Worm (Caenorhabditis elegans) whole organism, L2 larva: ENCODE measurements around the gene misc-1.

Experiments used
- aly-2 ChIP-seq: fragments of 150-350 bp; optimal IDR thresholded peaks from 2 replicates; lab custom pipeline; 2014; ENCODE audit warnings: missing biosample characterization, missing genetic modification characterization
- ama-1 ChIP-seq: fragments of 150-350 bp; optimal IDR thresholded peaks from 2 replicates; lab custom pipeline; 2018; ENCODE audit warnings: inconsistent platforms
- ceh-82 ChIP-seq: fragments of 150-350 bp; optimal IDR thresholded peaks from 2 replicates; lab custom pipeline; 2014; ENCODE audit warnings: missing biosample characterization, missing genetic modification characterization
- elt-3 ChIP-seq: sonication (generic microtip); optimal IDR thresholded peaks from 2 replicates; lab custom pipeline; 2017; ENCODE audit warnings: missing biosample characterization, missing genetic modification characterization
- lin-11 ChIP-seq: fragments of 150-350 bp; sonication (generic microtip); optimal IDR thresholded peaks from 2 replicates; lab custom pipeline; 2014; ENCODE audit warnings: missing biosample characterization, missing genetic modification characterization, inconsistent platforms, mixed read lengths
- lin-13 ChIP-seq: fragments of 150-350 bp; optimal IDR thresholded peaks from 2 replicates; lab custom pipeline; 2014; ENCODE audit warnings: missing biosample characterization, missing genetic modification reagents, missing genetic modification characterization
- nhr-11 ChIP-seq: fragments of 150-350 bp; optimal IDR thresholded peaks from 2 replicates; lab custom pipeline; 2014; ENCODE audit warnings: missing biosample characterization, missing genetic modification characterization
- nhr-23 ChIP-seq: fragments of 150-350 bp; optimal IDR thresholded peaks from 2 replicates; lab custom pipeline; 2014; ENCODE audit warnings: missing biosample characterization, missing genetic modification reagents, missing genetic modification characterization
- skn-1 ChIP-seq: sonication (generic microtip); optimal IDR thresholded peaks from 2 replicates; lab custom pipeline; 2017; ENCODE audit warnings: missing biosample characterization, missing genetic modification characterization
- snpc-4 ChIP-seq: fragments of 150-350 bp; optimal IDR thresholded peaks from 2 replicates; lab custom pipeline; 2014; ENCODE audit warnings: missing biosample characterization, missing genetic modification characterization
- unc-55 ChIP-seq: fragments of 150-350 bp; sonication (generic microtip); optimal IDR thresholded peaks from 3 replicates; lab custom pipeline; 2014; ENCODE audit warnings: missing biosample characterization, missing genetic modification reagents, missing genetic modification characterization
- unc-62 ChIP-seq: fragments of 150-350 bp; optimal IDR thresholded peaks from 2 replicates; lab custom pipeline; 2014; ENCODE audit warnings: missing biosample characterization, missing genetic modification reagents, missing genetic modification characterization
- ztf-1 ChIP-seq: fragments of 200-800 bp; sonication (Bioruptor generic); conservative IDR thresholded peaks from 2 replicates; pipeline ENCODE4 v1.3.6; 2022; ENCODE audit warnings: missing genetic modification characterization, missing compliant biosample characterization
- ztf-11 ChIP-seq: sonication (generic microtip); optimal IDR thresholded peaks from 2 replicates; lab custom pipeline; 2017; ENCODE audit warnings: missing biosample characterization, missing genetic modification characterization

DNA sequence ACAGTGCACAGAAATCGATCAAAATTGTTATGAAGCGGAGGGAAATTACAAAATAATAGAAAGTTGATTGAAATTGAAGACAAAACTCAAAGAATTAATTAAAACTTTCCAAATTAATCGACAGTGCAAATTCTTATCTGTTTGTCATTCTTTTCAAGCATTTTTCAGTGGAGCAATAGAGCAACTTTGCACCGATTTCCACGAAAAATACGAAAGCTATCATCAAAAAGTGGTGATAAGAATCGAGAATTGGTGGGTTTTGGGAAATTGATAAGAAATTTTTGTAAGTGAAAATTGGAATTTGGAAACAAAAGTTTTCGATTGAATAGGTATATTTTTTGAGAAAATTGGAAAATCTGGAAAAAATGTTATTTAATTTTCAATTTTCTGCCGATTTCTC lies 46.4 kb upstream of the misc-1 start:
- TF ChIP-seq nhr-11 (tag; lab: Kevin White, UChicago) (no peak), skn-1 (tag; lab: Kevin White, UChicago) (peak; percentile 88), ztf-11 (tag; lab: Kevin White, UChicago) (no peak), lin-13 (GFP tag; lab: Kevin White, UChicago) (no peak), lin-11 (no peak), ceh-82 (tag; lab: Kevin White, UChicago) (no peak), nhr-23 (tag; lab: Kevin White, UChicago) (no peak), ama-1 (no peak), aly-2 (no peak), unc-55 (GFP tag; lab: Kevin White, UChicago) (no peak), snpc-4 (tag; lab: Kevin White, UChicago) (no peak), unc-62 (GFP tag; lab: Kevin White, UChicago) (no peak), ztf-1 (no peak), elt-3 (tag; lab: Kevin White, UChicago) (no peak)
